Worm (Caenorhabditis elegans): ENCODE measurements around the gene F21D5.4.

The F21D5.4 gene

ce11 chrIV:8739294-8739693 lies 1.4 kb downstream of the F21D5.4 start, which contains the start of gene F21D5.5:
Gene F21D5.5, minus strand, starts transcription at chrIV:8739394.
- TF ChIP-seq ceh-28 (tag; optimal IDR thresholded peaks at IDR 0.05) = peak; percentile 24
- TF ChIP-seq nhr-28 (tag; optimal IDR thresholded peaks at IDR 0.05) = no peak
- TF ChIP-seq hlh-11 (tag; optimal IDR thresholded peaks at IDR 0.05) = no peak
- no peak for TF ChIP-seq daf-8 (GFP tag; IDR thresholded peaks at IDR 0.05)

DNA sequence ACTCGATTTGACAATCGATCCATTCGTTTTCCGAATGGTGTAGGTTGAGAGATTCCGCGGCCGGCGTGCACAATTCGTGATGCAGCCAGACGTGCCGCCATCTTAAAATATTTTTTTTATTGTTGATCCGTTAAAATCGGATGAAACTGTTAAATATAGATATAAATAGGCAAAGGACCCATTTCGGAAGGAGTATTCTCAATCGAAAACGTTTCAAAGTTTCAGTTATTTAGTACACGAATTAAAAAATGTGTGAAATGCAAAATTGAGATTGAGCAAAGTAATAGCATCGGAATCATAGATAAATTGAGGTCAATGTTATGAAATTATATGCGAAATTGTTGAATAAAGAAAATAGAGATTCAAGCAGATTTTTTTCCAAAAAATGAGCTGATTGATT lies 2.0 kb downstream of the F21D5.4 start, which contains the start of gene mrps-33:
Gene mrps-33 (minus strand): TSS at position 101 of the 400 bp plus-strand sequence.
- TF ChIP-seq mxl-2 (GFP tag; conservative IDR thresholded peaks at IDR 0.05) (no peak), php-3 (GFP tag; IDR thresholded peaks at IDR 0.05) (no peak), tag-97 (GFP tag; IDR thresholded peaks at IDR 0.05) (no peak), spr-1 (tag; optimal IDR thresholded peaks at IDR 0.05) (no peak), mes-2 (tag; optimal IDR thresholded peaks at IDR 0.05; ENCODE audit: poor library complexity, severe bottlenecking) (no peak), aly-2 (tag; optimal IDR thresholded peaks at IDR 0.05) (no peak), snpc-1.2 (GFP tag; IDR thresholded peaks at IDR 0.05) (no peak), mep-1 (tag; optimal IDR thresholded peaks at IDR 0.05) (no peak), nhr-237 (tag; optimal IDR thresholded peaks at IDR 0.05) (no peak), ceh-62 (tag; optimal IDR thresholded peaks at IDR 0.05) (no peak)

DNA sequence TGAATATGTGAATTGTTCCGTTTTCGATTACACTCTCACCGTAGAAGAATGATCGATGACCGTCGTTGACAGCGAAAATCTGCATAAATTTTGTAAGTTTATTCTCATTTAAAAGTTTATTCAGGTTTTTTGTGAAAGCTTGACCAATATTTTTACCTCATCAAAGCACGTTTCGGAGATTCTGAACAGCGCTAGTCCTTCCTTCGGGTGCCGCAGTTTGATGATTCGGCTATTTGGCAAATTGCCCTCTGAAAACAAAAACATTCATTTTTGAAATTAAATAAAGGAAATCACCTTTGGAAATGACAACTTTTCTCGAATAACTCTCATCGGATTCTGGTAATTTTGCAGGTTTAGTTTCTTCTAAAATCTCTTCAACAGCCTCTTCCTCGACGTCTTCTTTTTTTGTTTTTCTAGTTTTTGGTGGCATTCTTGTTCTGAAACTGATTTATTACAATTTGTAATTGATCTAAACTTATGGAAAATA lies 3.1 kb downstream of the F21D5.4 start, which contains the start of gene F21D5.6:
Gene F21D5.6 (minus strand): TSS at position 437 of the 487 bp plus-strand sequence.
- TF ChIP-seq mdt-29 (GFP tag; IDR thresholded peaks at IDR 0.05) (no peak), mep-1 (tag; optimal IDR thresholded peaks at IDR 0.05) (peak; percentile 9), lin-38 (GFP tag; IDR thresholded peaks at IDR 0.05) (peak; percentile 30; the same call in 1 of the 2 replicates), dve-1 (tag; optimal IDR thresholded peaks at IDR 0.05; ENCODE audit: insufficient read depth) (peak; percentile 18), rbr-2 (tag; optimal IDR thresholded peaks at IDR 0.05) (no peak), T26A8.4 (GFP tag; IDR thresholded peaks at IDR 0.05) (peak; percentile 66; the same call in 1 of the 2 replicates), daf-16 (GFP tag; optimal IDR thresholded peaks at IDR 0.05) (no peak), daf-16 (tag; optimal IDR thresholded peaks at IDR 0.05) (peak; percentile 27), aha-1 (tag) (peak; percentile 65)

DNA sequence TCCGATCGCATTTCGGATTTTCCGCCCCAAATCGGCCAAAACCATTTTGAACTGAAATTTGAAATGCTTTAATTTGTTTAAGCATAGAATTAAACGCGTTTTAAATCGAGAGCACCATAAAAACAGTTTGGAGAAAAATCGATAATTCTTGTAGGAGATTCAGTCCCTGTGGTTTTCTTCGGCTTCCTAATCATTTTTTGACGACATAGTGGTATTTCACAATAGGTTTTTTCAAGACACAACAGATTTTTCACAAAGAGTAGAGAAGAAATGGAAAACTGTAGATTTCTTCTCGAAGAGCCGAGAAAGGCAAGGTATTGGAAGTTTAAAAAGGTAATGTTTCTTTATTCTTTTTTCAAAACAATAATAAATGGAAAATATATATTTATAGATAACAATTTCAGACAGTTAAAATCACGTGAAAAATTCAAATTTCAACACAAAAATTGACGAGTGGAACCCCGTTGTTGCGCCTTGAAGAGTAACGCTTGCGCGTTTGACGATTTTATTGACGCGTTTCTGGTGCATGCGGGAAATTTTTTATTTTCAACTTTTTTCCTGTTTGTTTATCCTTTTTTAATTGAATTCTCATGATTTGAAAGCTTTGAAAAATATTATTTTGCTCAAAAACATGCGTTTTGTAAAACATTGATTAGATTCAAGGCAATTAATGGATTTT lies 5.9 kb downstream of the F21D5.4 start, which contains the start of gene F21D5.7:
Gene F21D5.7 (minus strand): TSS at position 51 of the 679 bp plus-strand sequence.
- TF ChIP-seq jun-1 (tag; optimal IDR thresholded peaks at IDR 0.05) (no peak), nhr-28 (tag; optimal IDR thresholded peaks at IDR 0.05) (peak; percentile 56), rbr-2 (tag; optimal IDR thresholded peaks at IDR 0.05) (peak; percentile 64), zip-2 (tag; optimal IDR thresholded peaks at IDR 0.05) (no peak), F26F4.8 (GFP tag; conservative IDR thresholded peaks at IDR 0.05) (no peak), mdt-29 (GFP tag; IDR thresholded peaks at IDR 0.05) (no peak), dpl-1 (GFP tag; optimal IDR thresholded peaks at IDR 0.05) (peak; percentile 86), ceh-20 (GFP tag; IDR thresholded peaks at IDR 0.05) (no peak), Y48G9A.11 (GFP tag; IDR thresholded peaks at IDR 0.05) (no peak), ZK546.5 (tag; optimal IDR thresholded peaks at IDR 0.05) (no peak), unc-130 (GFP tag; optimal IDR thresholded peaks at IDR 0.05) (peak; percentile 18), dmd-9 (GFP tag; IDR thresholded peaks at IDR 0.05) (no peak), mxl-3 (GFP tag; optimal IDR thresholded peaks at IDR 0.05) (peak; percentile 15), ctbp-1 (GFP tag; IDR thresholded peaks at IDR 0.05) (peak; percentile 24; the same call in 1 of the 2 replicates), R02D3.7 (tag; optimal IDR thresholded peaks at IDR 0.05) (no peak), nhr-42 (GFP tag; IDR thresholded peaks at IDR 0.05) (no peak), ceh-82 (tag; optimal IDR thresholded peaks at IDR 0.05) (no peak), fos-1 (tag; optimal IDR thresholded peaks at IDR 0.05) (no peak), Y105C5A.15 (GFP tag; IDR thresholded peaks at IDR 0.05) (no peak), mdl-1 (tag; optimal IDR thresholded peaks at IDR 0.05) (peak in 1 of 2 experiments; percentile 51), ama-1 (optimal IDR thresholded peaks at IDR 0.05) (no peak), nhr-6 (tag; optimal IDR thresholded peaks at IDR 0.05) (peak; percentile 46), attf-4 (tag; optimal IDR thresholded peaks at IDR 0.05) (no peak), dmd-8 (GFP tag; IDR thresholded peaks at IDR 0.05) (no peak), F37D6.2 (tag; optimal IDR thresholded peaks at IDR 0.05) (peak; percentile 22), nhr-48 (tag; optimal IDR thresholded peaks at IDR 0.05) (peak; percentile 13), dve-1 (tag; optimal IDR thresholded peaks at IDR 0.05; ENCODE audit: insufficient read depth) (peak; percentile 91), ces-1 (GFP tag; optimal IDR thresholded peaks at IDR 0.05) (no peak)
